Worm (Caenorhabditis elegans): Measurements from ENCODE around the gene ZK1321.1.

The ZK1321.1 gene

DNA sequence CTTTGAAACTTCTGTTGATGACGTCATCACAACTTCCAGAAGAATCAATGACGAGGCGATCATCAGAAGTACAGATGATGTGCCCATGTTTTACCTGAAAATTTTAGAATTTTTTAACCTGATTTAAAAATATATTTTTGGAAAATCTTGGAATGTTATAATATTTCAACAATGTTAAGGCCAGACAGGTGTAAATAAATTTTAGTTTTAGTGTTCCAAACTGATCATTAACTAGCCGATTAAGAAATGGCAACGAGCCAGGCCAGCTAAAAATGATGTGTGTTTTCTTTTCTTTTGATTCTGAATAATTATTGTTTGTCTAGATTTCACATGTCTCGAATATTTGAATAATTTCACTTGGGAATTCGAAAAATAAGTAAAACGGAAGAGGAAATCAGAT is 22.0 kb downstream of the ZK1321.1 start, which contains the start of gene T10B9.9:
Gene T10B9.9, minus strand, starts transcription at position 101 of the 400 bp plus-strand sequence.
- no peak for TF ChIP-seq zip-5 (tag; optimal IDR thresholded peaks at IDR 0.05)
- no peak for TF ChIP-seq ama-1 (optimal IDR thresholded peaks at IDR 0.05)
- TF ChIP-seq unc-42 (tag; optimal IDR thresholded peaks at IDR 0.05) = no peak
- no peak for TF ChIP-seq odd-2 (tag; optimal IDR thresholded peaks at IDR 0.05)
- no peak for TF ChIP-seq madf-2 (tag; optimal IDR thresholded peaks at IDR 0.05)
- no peak for TF ChIP-seq pha-4 (tag; optimal IDR thresholded peaks at IDR 0.05)

DNA sequence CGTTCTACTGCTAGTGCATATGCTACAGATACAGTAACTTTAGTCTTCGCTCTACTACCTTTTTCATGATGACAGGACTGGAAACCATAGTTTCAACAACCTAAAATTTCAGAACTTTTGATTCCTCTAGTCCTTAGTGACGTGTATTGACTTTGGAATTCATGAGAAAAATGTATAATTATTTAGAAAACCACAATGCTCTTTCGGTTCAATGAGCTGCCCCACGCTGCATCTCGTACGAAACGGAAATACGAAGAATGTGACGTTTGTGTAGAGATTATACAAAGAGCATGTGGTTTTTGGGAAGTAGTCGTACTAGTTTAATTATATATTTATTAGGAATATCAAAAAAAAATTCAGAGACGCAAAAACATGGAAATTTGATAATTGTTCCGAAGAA is 24.7 kb downstream of the ZK1321.1 start:
- TF ChIP-seq pros-1 (tag; optimal IDR thresholded peaks at IDR 0.05) (no peak), hlh-30 (tag; optimal IDR thresholded peaks at IDR 0.05; ENCODE audit: insufficient read depth) (no peak), tbx-7 (tag; optimal IDR thresholded peaks at IDR 0.05) (no peak), ceh-14 (tag; optimal IDR thresholded peaks at IDR 0.05) (no peak), lin-11 (tag; optimal IDR thresholded peaks at IDR 0.05) (no peak), pax-1 (tag; optimal IDR thresholded peaks at IDR 0.05) (no peak)

DNA sequence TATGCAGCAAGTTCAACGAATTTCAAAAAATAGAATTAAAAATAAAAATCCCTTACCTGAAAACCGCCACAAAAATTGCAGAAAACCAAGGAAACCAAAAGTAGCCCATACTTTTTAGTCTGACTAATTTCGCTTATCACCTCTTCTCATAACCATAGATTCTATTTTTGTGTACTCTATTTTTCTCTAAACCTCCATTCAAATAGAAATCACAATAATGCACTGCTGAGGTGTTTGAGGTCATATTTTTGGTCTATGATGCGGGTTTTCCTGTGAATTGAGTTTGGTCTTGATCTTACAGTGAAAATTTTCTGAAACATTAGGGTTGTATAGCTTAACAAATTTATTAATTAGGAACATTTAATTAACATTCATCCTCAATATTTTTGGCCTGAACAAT is 28.0 kb downstream of the ZK1321.1 start, which contains the start of gene cyp-13A1:
Gene cyp-13A1, minus strand, starts transcription at position 156 of the 400 bp plus-strand sequence.
- TF ChIP-seq elt-2 (tag; optimal IDR thresholded peaks at IDR 0.05) (peak; percentile 10), C38D4.7 (GFP tag; optimal IDR thresholded peaks at IDR 0.05) (no peak), ceh-31 (tag; optimal IDR thresholded peaks at IDR 0.05) (no peak), lim-6 (tag; optimal IDR thresholded peaks at IDR 0.05) (no peak)

DNA sequence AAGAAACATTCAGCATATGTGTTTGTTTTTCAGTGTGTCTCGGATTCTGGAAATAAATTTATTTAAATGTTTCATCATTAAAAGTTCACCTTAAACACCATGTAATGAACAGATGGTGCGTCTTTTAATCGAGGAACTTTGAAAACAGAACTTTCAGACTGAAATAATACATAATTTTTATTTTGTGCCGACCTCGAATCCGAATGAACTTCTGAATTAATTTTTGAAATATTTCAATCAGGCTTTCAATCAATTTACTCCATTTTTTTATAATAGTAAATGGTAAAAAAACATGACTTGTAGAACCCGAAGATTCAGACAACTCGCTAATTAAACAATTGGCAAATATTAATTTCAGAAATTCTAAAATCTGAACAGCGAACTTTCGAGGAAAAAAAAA is 28.5 kb downstream of the ZK1321.1 start, which contains the start of gene T10B9.14:
Gene T10B9.14, minus strand, starts transcription at position 101 of the 400 bp plus-strand sequence.
- TF ChIP-seq ceh-6 (GFP tag; optimal IDR thresholded peaks at IDR 0.05) (no peak), nhr-232 (tag; optimal IDR thresholded peaks at IDR 0.05) (no peak), nhr-11 (tag; optimal IDR thresholded peaks at IDR 0.05) (no peak), hlh-15 (tag; optimal IDR thresholded peaks at IDR 0.05) (no peak), che-1 (tag; optimal IDR thresholded peaks at IDR 0.05) (no peak), dmd-4 (tag; optimal IDR thresholded peaks at IDR 0.05; ENCODE audit: borderline replicate concordance) (no peak), C08G9.2 (tag; optimal IDR thresholded peaks at IDR 0.05) (no peak), pha-4 (tag; optimal IDR thresholded peaks at IDR 0.05) (no peak), C38D4.7 (GFP tag; optimal IDR thresholded peaks at IDR 0.05) (no peak), hlh-13 (GFP tag; optimal IDR thresholded peaks at IDR 0.05) (no peak), hlh-8 (tag; optimal IDR thresholded peaks at IDR 0.05) (no peak), sox-4 (tag; optimal IDR thresholded peaks at IDR 0.05) (no peak), K02D7.2 (tag; optimal IDR thresholded peaks at IDR 0.05) (no peak), madf-2 (tag; optimal IDR thresholded peaks at IDR 0.05) (no peak), mec-3 (tag; optimal IDR thresholded peaks at IDR 0.05; ENCODE audit: borderline replicate concordance) (no peak), lim-6 (tag; optimal IDR thresholded peaks at IDR 0.05) (no peak), elt-4 (tag; optimal IDR thresholded peaks at IDR 0.05) (no peak), Y22D7AL.16 (tag; optimal IDR thresholded peaks at IDR 0.05) (no peak), pha-2 (tag; optimal IDR thresholded peaks at IDR 0.05) (no peak)

DNA sequence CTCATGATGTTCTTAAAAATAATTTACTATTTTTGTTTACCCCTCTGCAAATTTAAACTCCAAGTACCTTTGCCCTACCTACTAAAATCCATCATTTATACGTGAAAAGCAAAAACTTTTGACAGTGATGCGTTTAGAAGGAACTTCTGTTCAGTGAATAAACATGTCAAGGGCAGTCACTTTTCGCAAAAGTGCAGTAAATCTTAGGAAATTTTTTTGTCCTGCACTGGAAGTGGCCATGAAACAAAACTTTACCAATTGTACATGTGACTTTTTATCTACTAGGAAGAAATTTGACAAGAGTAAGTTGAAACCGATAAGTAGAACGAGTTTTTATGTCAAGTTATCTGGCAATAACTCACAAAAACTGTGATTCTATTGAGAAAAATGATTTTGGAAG is 32.4 kb downstream of the ZK1321.1 start:
- TF ChIP-seq tbx-2 (tag; optimal IDR thresholded peaks at IDR 0.05) (no peak), ceh-30 (tag; optimal IDR thresholded peaks at IDR 0.05) (no peak), dve-1 (tag; optimal IDR thresholded peaks at IDR 0.05) (no peak), ceh-24 (tag; optimal IDR thresholded peaks at IDR 0.05) (no peak), sdc-2 (tag; optimal IDR thresholded peaks at IDR 0.05) (no peak), C08G9.2 (tag; optimal IDR thresholded peaks at IDR 0.05) (no peak), K09A11.1 (tag; optimal IDR thresholded peaks at IDR 0.05; ENCODE audit: insufficient read depth) (no peak), elt-4 (tag; optimal IDR thresholded peaks at IDR 0.05) (no peak), ceh-2 (tag; optimal IDR thresholded peaks at IDR 0.05) (no peak), pha-4 (tag; optimal IDR thresholded peaks at IDR 0.05) (no peak), Y22D7AL.16 (tag; optimal IDR thresholded peaks at IDR 0.05) (no peak), ceh-48 (tag; optimal IDR thresholded peaks at IDR 0.05) (no peak), nfya-1 (tag; optimal IDR thresholded peaks at IDR 0.05) (no peak), unc-86 (tag; optimal IDR thresholded peaks at IDR 0.05) (no peak)

All from whole organism, late embryonic.